Worm (Caenorhabditis elegans): Measurements from ENCODE around the gene C09G1.4.

C09G1.4 gene

DNA sequence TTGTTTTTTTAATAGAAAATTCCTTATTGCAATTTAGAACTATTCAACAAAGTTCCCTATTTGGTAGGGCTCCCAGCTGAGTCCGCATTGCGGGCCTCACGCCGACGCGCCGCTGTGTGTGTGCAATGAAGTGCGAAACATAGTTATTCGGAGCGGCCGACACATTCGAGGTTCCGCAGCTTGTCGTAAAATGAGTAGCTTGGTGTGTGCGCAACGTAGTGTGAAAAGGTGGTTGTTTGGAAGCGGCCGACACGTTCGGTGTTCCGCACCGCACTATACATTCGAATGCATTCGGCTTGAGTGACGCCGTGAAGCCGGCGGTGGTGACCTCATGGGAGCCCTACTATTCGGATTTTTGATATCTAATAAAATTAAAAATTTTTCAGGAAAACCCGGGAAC lies 52.8 kb downstream of the C09G1.4 start:
- no peak for TF ChIP-seq nhr-237 (tag; optimal IDR thresholded peaks at IDR 0.05)
- TF ChIP-seq elt-1 (tag; optimal IDR thresholded peaks at IDR 0.05), result no peak
- no peak for TF ChIP-seq zag-1 (tag; optimal IDR thresholded peaks at IDR 0.05)
- no peak for TF ChIP-seq ceh-16 (tag; optimal IDR thresholded peaks at IDR 0.05)
- TF ChIP-seq Y55F3AM.14 (GFP tag; optimal IDR thresholded peaks at IDR 0.05), result no peak
- no peak for TF ChIP-seq dmd-4 (tag; optimal IDR thresholded peaks at IDR 0.05)
- peak; percentile 26 for TF ChIP-seq snpc-4 (tag; optimal IDR thresholded peaks at IDR 0.05)

DNA sequence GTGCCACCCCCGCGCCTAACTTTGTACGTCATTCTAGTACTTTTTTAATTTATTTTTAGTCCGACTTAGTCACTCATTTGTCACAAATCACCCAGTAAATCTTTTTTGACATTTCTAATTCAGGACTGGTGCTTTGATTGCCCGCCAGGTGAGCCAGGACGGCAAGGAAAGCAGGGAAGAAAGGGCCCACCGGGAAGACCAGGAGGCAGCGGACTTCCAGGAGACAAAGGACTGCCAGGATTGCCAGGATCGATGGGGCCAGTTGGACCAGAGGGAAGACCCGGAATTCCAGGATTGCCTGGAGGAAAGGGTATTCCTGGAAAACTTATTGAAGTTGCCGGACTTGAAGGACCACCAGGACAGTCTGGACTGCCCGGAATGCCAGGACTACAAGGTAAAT lies 53.3 kb downstream of the C09G1.4 start:
- TF ChIP-seq mbf-1 (tag; optimal IDR thresholded peaks at IDR 0.05) (no peak), lin-13 (GFP tag; optimal IDR thresholded peaks at IDR 0.05) (no peak), nhr-21 (tag; optimal IDR thresholded peaks at IDR 0.05) (no peak)

DNA sequence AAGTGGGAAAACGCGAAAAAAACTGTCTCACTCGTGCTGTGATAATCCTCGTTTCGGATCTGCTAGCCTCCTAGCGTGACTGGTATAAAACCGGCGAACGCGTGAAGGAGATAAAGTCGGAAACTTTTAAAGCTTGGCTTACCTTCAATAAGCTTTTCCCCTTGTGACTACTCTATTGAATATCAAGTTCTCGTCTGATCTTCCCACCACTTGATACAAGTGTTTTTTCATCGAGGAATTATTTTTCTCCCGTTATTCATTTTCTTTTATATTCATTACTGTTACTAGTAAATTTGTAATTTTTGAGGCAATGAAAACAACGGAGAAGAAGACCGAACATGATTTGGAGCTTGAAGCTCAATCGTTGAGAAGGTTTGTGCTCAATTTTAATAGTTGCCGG lies 55.2 kb downstream of the C09G1.4 start, which contains the start of gene col-186:
TSS of gene col-186 (plus strand) at position 301 of the 400 bp plus-strand sequence.
- TF ChIP-seq nhr-6 (tag; optimal IDR thresholded peaks at IDR 0.05) (no peak), F13H6.1 (tag; optimal IDR thresholded peaks at IDR 0.05) (no peak), ztf-11 (tag; optimal IDR thresholded peaks at IDR 0.05) (no peak), blmp-1 (tag; optimal IDR thresholded peaks at IDR 0.05; ENCODE audit: insufficient read depth) (no peak)

DNA sequence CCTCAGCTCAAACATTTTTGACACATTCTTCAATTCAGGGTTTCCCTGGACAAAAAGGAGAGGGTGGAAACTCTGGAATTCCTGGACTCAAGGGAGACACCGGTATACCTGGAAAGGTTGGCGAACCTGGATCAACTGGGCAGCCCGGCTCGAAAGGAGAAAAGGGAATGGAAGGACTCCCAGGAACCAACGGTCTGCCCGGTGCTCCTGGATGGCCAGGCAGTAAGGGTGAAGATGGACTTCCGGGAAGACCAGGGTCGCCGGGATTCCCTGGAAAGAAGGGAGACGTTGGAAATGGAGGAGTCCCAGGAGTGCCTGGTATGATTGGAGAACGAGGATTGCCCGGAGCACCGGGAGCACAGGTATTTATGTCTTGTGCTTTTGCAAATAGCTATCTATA lies 60.6 kb downstream of the C09G1.4 start:
- TF ChIP-seq nhr-6 (tag; optimal IDR thresholded peaks at IDR 0.05), result no peak
- no peak for TF ChIP-seq fos-1 (tag; optimal IDR thresholded peaks at IDR 0.05)
- no peak for TF ChIP-seq nhr-21 (tag; optimal IDR thresholded peaks at IDR 0.05)
- TF ChIP-seq unc-39 (tag; optimal IDR thresholded peaks at IDR 0.05), result no peak
- no peak for TF ChIP-seq sma-9 (GFP tag; optimal IDR thresholded peaks at IDR 0.05)
- TF ChIP-seq sma-9 (tag; optimal IDR thresholded peaks at IDR 0.05), result no peak
- no peak for TF ChIP-seq egl-27 (tag; optimal IDR thresholded peaks at IDR 0.05)
- no peak for TF ChIP-seq nhr-129 (tag; optimal IDR thresholded peaks at IDR 0.05)
- TF ChIP-seq nhr-77 (tag; optimal IDR thresholded peaks at IDR 0.05), result no peak
- TF ChIP-seq skn-1 (tag; optimal IDR thresholded peaks at IDR 0.05), result no peak
- TF ChIP-seq mab-5 (tag; optimal IDR thresholded peaks at IDR 0.05), result no peak
- no peak for TF ChIP-seq elt-1 (tag; optimal IDR thresholded peaks at IDR 0.05)
- TF ChIP-seq F13H6.1 (tag; optimal IDR thresholded peaks at IDR 0.05), result no peak
- no peak for TF ChIP-seq sem-4 (tag; optimal IDR thresholded peaks at IDR 0.05)
- no peak for TF ChIP-seq unc-62 (GFP tag; optimal IDR thresholded peaks at IDR 0.05)
- no peak for TF ChIP-seq aly-2 (tag; optimal IDR thresholded peaks at IDR 0.05)
- no peak for TF ChIP-seq R02D3.7 (tag; optimal IDR thresholded peaks at IDR 0.05)
- no peak for TF ChIP-seq ztf-4 (tag; optimal IDR thresholded peaks at IDR 0.05)
- no peak for TF ChIP-seq Y55F3AM.14 (GFP tag; optimal IDR thresholded peaks at IDR 0.05)
- TF ChIP-seq blmp-1 (tag; optimal IDR thresholded peaks at IDR 0.05; ENCODE audit: insufficient read depth), result no peak

DNA sequence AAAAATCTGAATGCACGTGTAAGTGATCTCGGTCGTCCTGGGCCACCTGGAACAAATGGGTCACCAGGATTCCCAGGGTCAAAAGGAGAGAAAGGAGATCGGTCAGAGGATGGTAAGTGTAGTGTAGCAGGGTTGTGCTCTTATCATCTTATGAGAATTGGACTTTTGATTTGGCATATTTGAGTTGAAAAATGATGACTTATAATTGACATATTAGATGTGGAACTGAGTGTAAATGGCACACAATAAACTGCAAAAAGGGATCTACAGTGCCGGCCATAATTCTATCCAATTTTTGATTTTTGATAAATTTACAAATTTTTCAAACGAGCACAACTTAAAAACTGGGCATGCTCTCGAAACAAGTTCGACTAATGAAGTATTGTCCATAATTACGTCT lies 62.2 kb downstream of the C09G1.4 start:
- TF ChIP-seq ama-1 (optimal IDR thresholded peaks at IDR 0.05) (no peak), peb-1 (tag; optimal IDR thresholded peaks at IDR 0.05) (no peak), nhr-6 (tag; optimal IDR thresholded peaks at IDR 0.05) (no peak), nhr-129 (tag; optimal IDR thresholded peaks at IDR 0.05) (no peak), unc-55 (GFP tag; optimal IDR thresholded peaks at IDR 0.05) (no peak), F13H6.1 (tag; optimal IDR thresholded peaks at IDR 0.05) (no peak), nhr-237 (tag; optimal IDR thresholded peaks at IDR 0.05) (no peak), fos-1 (tag; optimal IDR thresholded peaks at IDR 0.05) (no peak), unc-39 (tag; optimal IDR thresholded peaks at IDR 0.05) (no peak), lin-39 (tag; optimal IDR thresholded peaks at IDR 0.05) (no peak), gmeb-1 (tag; optimal IDR thresholded peaks at IDR 0.05) (no peak), mab-5 (tag; optimal IDR thresholded peaks at IDR 0.05) (no peak), nhr-23 (tag; optimal IDR thresholded peaks at IDR 0.05) (no peak), dmd-4 (tag; optimal IDR thresholded peaks at IDR 0.05) (no peak), zag-1 (tag; optimal IDR thresholded peaks at IDR 0.05) (no peak)

DNA sequence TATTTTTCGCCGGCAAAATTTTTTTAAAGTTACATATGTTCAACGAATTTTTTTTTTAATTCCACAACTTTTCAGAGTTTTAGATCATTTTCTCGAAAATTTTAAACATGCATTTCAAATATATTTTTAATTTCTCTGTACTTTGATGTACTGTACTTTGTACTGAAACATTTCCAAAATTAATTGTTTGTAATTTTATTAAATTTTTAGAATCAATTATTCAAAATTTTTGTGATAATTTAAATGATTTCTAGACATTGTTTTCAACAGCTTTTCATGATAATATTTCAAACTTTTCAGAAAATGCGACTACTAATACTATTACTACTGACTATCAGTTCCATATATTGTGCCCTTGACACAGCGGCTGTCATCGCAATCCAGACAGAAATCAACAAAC lies 62.7 kb downstream of the C09G1.4 start, which contains the start of gene mec-5:
TSS of gene mec-5 (plus strand) at position 301 of the 400 bp plus-strand sequence.
- TF ChIP-seq ztf-1 (GFP tag; conservative IDR thresholded peaks at IDR 0.05) (no peak), sma-3 (GFP tag; optimal IDR thresholded peaks at IDR 0.05) (no peak), nhr-237 (tag; optimal IDR thresholded peaks at IDR 0.05) (no peak), nhr-12 (tag; optimal IDR thresholded peaks at IDR 0.05) (no peak), C34F6.9 (tag; optimal IDR thresholded peaks at IDR 0.05) (no peak), aly-2 (tag; optimal IDR thresholded peaks at IDR 0.05) (no peak), sma-9 (GFP tag; optimal IDR thresholded peaks at IDR 0.05) (no peak), sma-9 (tag; optimal IDR thresholded peaks at IDR 0.05) (no peak), nhr-11 (tag; optimal IDR thresholded peaks at IDR 0.05) (no peak), peb-1 (tag; optimal IDR thresholded peaks at IDR 0.05) (no peak)
